Fruit fly (Drosophila melanogaster) whole organism, embryonic: Measurements from ENCODE around the gene Fit2.

Experiments
- Bgb ChIP-seq: fragments of 200-800 bp; sonication (Bioruptor generic); IDR thresholded peaks from 2 replicates; pipeline ENCODE4 v1.3.6; 2022; ENCODE audit warnings: missing biosample characterization, missing genetic modification characterization; ENCODE audit not compliant: partially characterized antibody
- C15 ChIP-seq: fragments of 200-800 bp; sonication (Bioruptor generic); IDR thresholded peaks from 3 replicates; pipeline ENCODE4 v1.3.6; 2022; ENCODE audit warnings: missing biosample characterization, missing genetic modification characterization
- CG10959 ChIP-seq: fragments of 200-800 bp; sonication (Bioruptor generic); IDR thresholded peaks from 2 replicates; pipeline ENCODE4 v1.3.6; 2022; ENCODE audit warnings: missing biosample characterization, missing genetic modification characterization
- CG10979 ChIP-seq: fragments of 200-800 bp; sonication (Bioruptor generic); optimal IDR thresholded peaks from 2 replicates; lab custom pipeline; 2018; ENCODE audit warnings: missing biosample characterization, mild to moderate bottlenecking, missing genetic modification characterization, moderate library complexity
- CG11456 ChIP-seq: fragments of 200-800 bp; sonication (Bioruptor generic); IDR thresholded peaks from 3 replicates; pipeline ENCODE4 v1.3.6; 2022; ENCODE audit warnings: missing biosample characterization, missing genetic modification characterization
- CG12744 ChIP-seq: fragments of 200-800 bp; sonication (Bioruptor generic); optimal IDR thresholded peaks from 2 replicates; lab custom pipeline; 2016; ENCODE audit warnings: missing biosample characterization, missing genetic modification characterization
- CG18011 ChIP-seq: fragments of 200-800 bp; sonication (Bioruptor generic); optimal IDR thresholded peaks from 2 replicates; lab custom pipeline; 2017; ENCODE audit warnings: missing biosample characterization, missing genetic modification characterization, mild to moderate bottlenecking, moderate library complexity, missing genotype
- CG18619 ChIP-seq: fragments of 200-800 bp; sonication (Bioruptor generic); optimal IDR thresholded peaks from 3 replicates; lab custom pipeline; 2017; ENCODE audit warnings: missing biosample characterization, mild to moderate bottlenecking, missing genetic modification characterization
- CG2129 ChIP-seq: fragments of 200-800 bp; sonication (Bioruptor generic); IDR thresholded peaks from 2 replicates; pipeline ENCODE4 v1.3.6; 2022; ENCODE audit warnings: missing biosample characterization, missing genetic modification characterization; ENCODE audit not compliant: partially characterized antibody
- CG2678 ChIP-seq: fragments of 200-800 bp; sonication (Bioruptor generic); optimal IDR thresholded peaks from 3 replicates; lab custom pipeline; 2019; ENCODE audit warnings: missing biosample characterization, mild to moderate bottlenecking, missing genetic modification characterization, moderate library complexity
- CG31441 ChIP-seq: fragments of 200-800 bp; sonication (Bioruptor generic); IDR thresholded peaks from 2 replicates; pipeline ENCODE4 v1.3.6; 2022; ENCODE audit warnings: missing biosample characterization, missing genetic modification characterization
- CG3281 ChIP-seq: fragments of 200-800 bp; sonication (Bioruptor generic); optimal IDR thresholded peaks from 3 replicates; lab custom pipeline; 2017; ENCODE audit warnings: missing biosample characterization, mild to moderate bottlenecking, missing genetic modification characterization
- CG5953 ChIP-seq: fragments of 200-800 bp; sonication (Bioruptor generic); IDR thresholded peaks from 2 replicates; pipeline ENCODE4 v1.3.6; 2022; ENCODE audit warnings: missing biosample characterization, missing genetic modification characterization
- CG7786 ChIP-seq: fragments of 200-800 bp; sonication (Bioruptor generic); optimal IDR thresholded peaks from 2 replicates; lab custom pipeline; 2016; ENCODE audit warnings: missing biosample characterization, missing genetic modification characterization
- CG7963 ChIP-seq: fragments of 200-800 bp; sonication (Bioruptor generic); IDR thresholded peaks from 3 replicates; pipeline ENCODE4 v1.3.6; 2022; ENCODE audit warnings: missing biosample characterization, missing genetic modification characterization; ENCODE audit not compliant: partially characterized antibody
- CG8388 ChIP-seq: fragments of 200-800 bp; sonication (Bioruptor generic); optimal IDR thresholded peaks from 2 replicates; lab custom pipeline; 2019; ENCODE audit warnings: missing biosample characterization, mild to moderate bottlenecking, missing genetic modification characterization, moderate library complexity
- CG8924 ChIP-seq: fragments of 200-800 bp; optimal IDR thresholded peaks from 3 replicates; lab custom pipeline; 2019; ENCODE audit warnings: missing biosample characterization, mild to moderate bottlenecking, missing genetic modification characterization, moderate library complexity
- CG9437 ChIP-seq: fragments of 200-800 bp; sonication (Bioruptor generic); optimal IDR thresholded peaks from 2 replicates; lab custom pipeline; 2018; ENCODE audit warnings: missing biosample characterization, mild to moderate bottlenecking, missing genetic modification characterization
- CrebB ChIP-seq: fragments of 200-800 bp; sonication (Bioruptor generic); optimal IDR thresholded peaks from 3 replicates; lab custom pipeline; 2018; ENCODE audit warnings: missing biosample characterization, mild to moderate bottlenecking, missing genetic modification characterization
- D19A ChIP-seq: fragments of 200-800 bp; optimal IDR thresholded peaks from 3 replicates; lab custom pipeline; 2019; ENCODE audit warnings: missing biosample characterization, mild to moderate bottlenecking, missing genetic modification characterization, moderate library complexity
- Doc3 ChIP-seq: fragments of 200-800 bp; sonication (Bioruptor generic); IDR thresholded peaks from 3 replicates; pipeline ENCODE4 v1.3.6; 2022; ENCODE audit warnings: missing biosample characterization, missing genetic modification characterization; ENCODE audit not compliant: partially characterized antibody
- Drgx ChIP-seq: fragments of 200-800 bp; sonication (Bioruptor generic); IDR thresholded peaks from 2 replicates; pipeline ENCODE4 v1.3.6; 2022; ENCODE audit warnings: missing biosample characterization, missing genetic modification characterization
- GATAe ChIP-seq: fragments of 200-800 bp; sonication (Bioruptor generic); conservative IDR thresholded peaks from 2 replicates; pipeline ENCODE4 v1.3.6; 2022; ENCODE audit warnings: missing biosample characterization, missing genetic modification characterization
- Hr3 ChIP-seq: fragments of 200-800 bp; sonication (Bioruptor generic); optimal IDR thresholded peaks from 3 replicates; lab custom pipeline; 2016; ENCODE audit warnings: missing biosample characterization, missing genetic modification characterization
- MESR4 ChIP-seq: fragments of 200-800 bp; sonication (Bioruptor generic); optimal IDR thresholded peaks from 2 replicates; lab custom pipeline; 2018; ENCODE audit warnings: missing biosample characterization, mild to moderate bottlenecking, missing genetic modification characterization, moderate library complexity
- Nf-YC ChIP-seq: fragments of 200-800 bp; optimal IDR thresholded peaks from 3 replicates; lab custom pipeline; 2019; ENCODE audit warnings: missing biosample characterization, mild to moderate bottlenecking, missing genetic modification characterization, moderate library complexity
- Optix ChIP-seq: fragments of 200-800 bp; sonication (Bioruptor generic); IDR thresholded peaks from 3 replicates; pipeline ENCODE4 v1.3.6; 2022; ENCODE audit warnings: missing biosample characterization, missing genetic modification characterization
- PHDP ChIP-seq: fragments of 200-800 bp; sonication (Bioruptor generic); optimal IDR thresholded peaks from 3 replicates; lab custom pipeline; 2018; ENCODE audit warnings: missing biosample characterization, mild to moderate bottlenecking, missing genetic modification characterization, moderate library complexity
- Rfx ChIP-seq: fragments of 200-800 bp; sonication (Bioruptor generic); IDR thresholded peaks from 2 replicates; pipeline ENCODE4 v1.3.6; 2022; ENCODE audit warnings: missing biosample characterization, missing genetic modification characterization
- Rx ChIP-seq: fragments of 200-800 bp; sonication (Bioruptor generic); IDR thresholded peaks from 2 replicates; pipeline ENCODE4 v1.3.6; 2022; ENCODE audit warnings: missing biosample characterization, missing genetic modification characterization
- Tbp ChIP-seq: fragments of >200 bp; optimal IDR thresholded peaks from 2 replicates; lab custom pipeline; 2018; ENCODE audit warnings: missing biosample characterization, missing genetic modification characterization
- az2 ChIP-seq: fragments of 200-800 bp; sonication (Bioruptor generic); optimal IDR thresholded peaks from 3 replicates; lab custom pipeline; 2016; ENCODE audit warnings: missing biosample characterization, missing genetic modification characterization
- chn ChIP-seq: fragments of 200-800 bp; sonication (Bioruptor generic); optimal IDR thresholded peaks from 2 replicates; lab custom pipeline; 2016; ENCODE audit warnings: missing biosample characterization, missing genetic modification characterization
- emc ChIP-seq: fragments of 200-800 bp; sonication (Bioruptor generic); optimal IDR thresholded peaks from 2 replicates; lab custom pipeline; 2016; ENCODE audit warnings: missing biosample characterization, missing genetic modification characterization
- exex ChIP-seq: fragments of 200-800 bp; sonication (Bioruptor generic); optimal IDR thresholded peaks from 4 replicates; lab custom pipeline; 2018; ENCODE audit warnings: missing biosample characterization, mild to moderate bottlenecking, missing genetic modification characterization, moderate library complexity
- gsb ChIP-seq: fragments of 200-800 bp; sonication (Bioruptor generic); IDR thresholded peaks from 2 replicates; pipeline ENCODE4 v1.3.6; 2022; ENCODE audit warnings: missing biosample characterization, missing genetic modification characterization
- gt ChIP-seq: fragments of 200-800 bp; sonication (Bioruptor generic); IDR thresholded peaks from 2 replicates; pipeline ENCODE4 v1.3.6; 2022; ENCODE audit warnings: missing biosample characterization, missing genetic modification characterization
- hkb ChIP-seq, 2 experiments: fragments of 200-800 bp in 1 of 2; fragments of >200 bp in 1 of 2; sonication (Bioruptor generic) in 1 of 2; IDR thresholded peaks in 1 of 2; optimal IDR thresholded peaks in 1 of 2; 2 replicates each; pipeline versions ENCODE4 v1.3.6 to Lab custom; 2017 to 2022; ENCODE audit warnings: missing biosample characterization in 1 of 2, missing genetic modification characterization in 1 of 2
- nau ChIP-seq: fragments of 200-800 bp; sonication (Bioruptor generic); optimal IDR thresholded peaks from 3 replicates; lab custom pipeline; 2017; ENCODE audit warnings: missing biosample characterization, mild to moderate bottlenecking, missing genetic modification characterization, missing genetic modification reagents
- nerfin-2 ChIP-seq: fragments of 200-800 bp; sonication (Bioruptor generic); IDR thresholded peaks from 2 replicates; pipeline ENCODE4 v1.3.6; 2022; ENCODE audit warnings: missing biosample characterization, missing genetic modification characterization; ENCODE audit not compliant: partially characterized antibody
- ranshi ChIP-seq: fragments of 200-800 bp; sonication (Bioruptor generic); IDR thresholded peaks from 2 replicates; pipeline ENCODE4 v1.3.6; 2022; ENCODE audit warnings: missing biosample characterization, missing genetic modification characterization
- schlank ChIP-seq: fragments of 200-800 bp; sonication (Bioruptor generic); optimal IDR thresholded peaks from 2 replicates; lab custom pipeline; 2018; ENCODE audit warnings: missing biosample characterization, mild to moderate bottlenecking, missing genetic modification characterization
- seq ChIP-seq: fragments of 200-800 bp; sonication (Bioruptor generic); IDR thresholded peaks from 2 replicates; pipeline ENCODE4 v1.3.6; 2022; ENCODE audit warnings: missing biosample characterization, missing genetic modification characterization
- sima ChIP-seq: fragments of 200-800 bp; sonication (Bioruptor generic); optimal IDR thresholded peaks from 2 replicates; lab custom pipeline; 2016; ENCODE audit warnings: missing biosample characterization, missing genetic modification characterization
- so ChIP-seq: fragments of 200-800 bp; sonication (Bioruptor generic); IDR thresholded peaks from 3 replicates; pipeline ENCODE4 v1.3.6; 2022; ENCODE audit warnings: missing biosample characterization, missing genetic modification characterization
- sug ChIP-seq: fragments of 200-800 bp; optimal IDR thresholded peaks from 2 replicates; lab custom pipeline; 2019; ENCODE audit warnings: missing biosample characterization, mild to moderate bottlenecking, missing genetic modification characterization, moderate library complexity
- toy ChIP-seq: fragments of 200-800 bp; sonication (Bioruptor generic); IDR thresholded peaks from 2 replicates; pipeline ENCODE4 v1.3.6; 2022; ENCODE audit warnings: missing biosample characterization, missing genetic modification characterization
- wek ChIP-seq: fragments of 200-800 bp; sonication (Bioruptor generic); optimal IDR thresholded peaks from 3 replicates; lab custom pipeline; 2018; ENCODE audit warnings: missing biosample characterization, mild to moderate bottlenecking, missing genetic modification characterization, moderate library complexity

Gene Fit2

DNA sequence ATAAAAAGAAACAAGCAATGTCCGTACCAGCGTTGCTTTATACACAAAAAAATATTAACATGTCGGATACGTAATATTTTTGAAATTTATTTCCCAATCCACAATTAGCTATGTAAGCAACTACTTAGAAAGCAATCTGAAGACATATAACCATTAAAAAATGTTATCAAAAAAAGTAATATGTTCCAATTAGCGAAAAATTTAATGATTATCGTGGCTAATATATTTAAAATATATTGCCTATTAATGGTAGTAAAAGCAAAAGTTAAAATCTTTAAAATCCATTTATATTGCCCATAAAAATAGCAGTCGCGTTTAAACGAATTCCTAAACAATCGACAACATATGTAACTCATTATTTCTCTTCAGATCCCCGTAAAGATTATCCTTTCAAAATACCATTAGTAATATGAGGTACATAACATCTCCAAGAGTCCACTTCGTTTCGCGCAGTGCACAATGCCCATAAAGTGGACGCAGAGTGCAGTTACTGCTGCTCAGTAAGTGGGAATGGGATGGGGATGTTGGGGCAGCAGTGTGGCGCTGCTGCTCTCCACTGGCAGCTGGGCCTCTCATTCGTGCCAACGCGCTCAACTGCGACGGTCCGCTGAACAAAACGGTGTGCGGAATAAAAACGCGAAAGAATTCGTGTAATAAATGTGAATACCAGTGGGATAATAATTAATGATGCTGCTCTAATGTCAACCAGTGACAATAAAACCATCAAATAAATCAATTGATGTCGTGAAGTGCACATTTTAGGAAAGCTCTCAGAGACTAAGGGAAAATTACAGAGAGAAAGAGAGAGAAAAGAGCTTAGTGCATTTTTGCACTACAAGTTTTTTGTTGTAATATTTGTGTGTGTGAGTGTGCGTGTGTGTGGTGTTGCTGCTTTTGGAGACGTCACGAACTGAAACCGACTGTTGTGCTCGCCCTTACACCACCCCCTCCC, 37.8 kb upstream of the Fit2 start (continued):
- TF ChIP-seq az2 (GFP tag; lab: Kevin White, UChicago): peak; percentile 52
- peak; percentile 80 for TF ChIP-seq CG9437
- TF ChIP-seq CrebB (tag; lab: Kevin White, UChicago): peak; percentile 6
- peak; percentile 47 for TF ChIP-seq CG10979 (tag; lab: Kevin White, UChicago)
- TF ChIP-seq sima (GFP tag; lab: Kevin White, UChicago): no peak
- peak; percentile 80 for TF ChIP-seq Drgx (GFP tag; lab: Robert Waterston, UW)
- TF ChIP-seq sug: peak; percentile 15
- no peak for TF ChIP-seq chn (GFP tag; lab: Kevin White, UChicago)
- TF ChIP-seq CG3281 (GFP tag; lab: Kevin White, UChicago): peak; percentile 68
- no peak for TF ChIP-seq nerfin-2
- TF ChIP-seq CG8388 (GFP tag; lab: Kevin White, UChicago): peak; percentile 41
- no peak for TF ChIP-seq so (GFP tag; lab: Robert Waterston, UW)
- peak; percentile 29 for TF ChIP-seq Hr3 (GFP tag; lab: Kevin White, UChicago)
- TF ChIP-seq D19A: peak; percentile 16
- peak; percentile 71 for TF ChIP-seq Rfx
- TF ChIP-seq wek (GFP tag; lab: Kevin White, UChicago): no peak
- peak; percentile 46 for TF ChIP-seq nau (GFP tag; lab: Kevin White, UChicago)
- TF ChIP-seq gt (GFP tag; lab: Robert Waterston, UW): no peak
- TF ChIP-seq schlank (tag; lab: Kevin White, UChicago): no peak
- peak; percentile 66 for TF ChIP-seq CG18619 (GFP tag; lab: Kevin White, UChicago)
- peak; percentile 61 for TF ChIP-seq ranshi (GFP tag; lab: Robert Waterston, UW)
- TF ChIP-seq hkb (optimal IDR thresholded peaks at IDR 0.05; lab: Kevin White, UChicago): no peak
- TF ChIP-seq hkb (GFP tag; IDR thresholded peaks at IDR 0.05; lab: Robert Waterston, UW): no peak; the same call in 1 of the 2 replicates
- TF ChIP-seq Nf-YC (tag; lab: Kevin White, UChicago): peak; percentile 54
- TF ChIP-seq CG7963: no peak
- 0 out of 2 replicates have a peak, but pooled peaks have one; percentile 18 for TF ChIP-seq seq (GFP tag; lab: Robert Waterston, UW)
- TF ChIP-seq CG2129 (GFP tag; lab: Robert Waterston, UW): no peak
- TF ChIP-seq PHDP (tag; lab: Kevin White, UChicago): peak; percentile 28
- TF ChIP-seq exex (tag; lab: Kevin White, UChicago): no peak
- no peak for TF ChIP-seq Optix (GFP tag; lab: Robert Waterston, UW)
- peak; percentile 11 for TF ChIP-seq CG7786 (GFP tag; lab: Kevin White, UChicago)
- no peak for TF ChIP-seq Bgb
- TF ChIP-seq CG11456 (GFP tag; lab: Robert Waterston, UW): peak; percentile 80
- TF ChIP-seq Tbp (GFP tag; lab: Kevin White, UChicago): no peak
- peak; percentile 58 for TF ChIP-seq CG8924 (tag; lab: Kevin White, UChicago)
- TF ChIP-seq CG2678 (tag; lab: Kevin White, UChicago): peak; percentile 73
- no peak for TF ChIP-seq CG10959 (GFP tag; lab: Robert Waterston, UW)
- TF ChIP-seq MESR4: no peak
- TF ChIP-seq emc: no peak
- no peak for TF ChIP-seq Doc3 (GFP tag; lab: Robert Waterston, UW)
- no peak for TF ChIP-seq CG12744 (GFP tag; lab: Kevin White, UChicago)
- peak; percentile 65 for TF ChIP-seq CG5953 (GFP tag; lab: Robert Waterston, UW)
- no peak for TF ChIP-seq gsb (GFP tag; lab: Robert Waterston, UW)
- no peak for TF ChIP-seq GATAe
- TF ChIP-seq CG18011: no peak
- TF ChIP-seq Rx (GFP tag; lab: Robert Waterston, UW): no peak
- peak; percentile 63 for TF ChIP-seq CG31441 (GFP tag; lab: Robert Waterston, UW)
- TF ChIP-seq C15: 0 out of 3 replicates have a peak, but pooled peaks have one; percentile 13
- no peak for TF ChIP-seq toy (GFP tag; lab: Robert Waterston, UW)
